Fruit fly (Drosophila melanogaster): ENCODE measurements around the gene slo.
A peak's percentile ranks its signal among the peaks of the same experiment; 100 is the strongest.

The slo gene

DNA sequence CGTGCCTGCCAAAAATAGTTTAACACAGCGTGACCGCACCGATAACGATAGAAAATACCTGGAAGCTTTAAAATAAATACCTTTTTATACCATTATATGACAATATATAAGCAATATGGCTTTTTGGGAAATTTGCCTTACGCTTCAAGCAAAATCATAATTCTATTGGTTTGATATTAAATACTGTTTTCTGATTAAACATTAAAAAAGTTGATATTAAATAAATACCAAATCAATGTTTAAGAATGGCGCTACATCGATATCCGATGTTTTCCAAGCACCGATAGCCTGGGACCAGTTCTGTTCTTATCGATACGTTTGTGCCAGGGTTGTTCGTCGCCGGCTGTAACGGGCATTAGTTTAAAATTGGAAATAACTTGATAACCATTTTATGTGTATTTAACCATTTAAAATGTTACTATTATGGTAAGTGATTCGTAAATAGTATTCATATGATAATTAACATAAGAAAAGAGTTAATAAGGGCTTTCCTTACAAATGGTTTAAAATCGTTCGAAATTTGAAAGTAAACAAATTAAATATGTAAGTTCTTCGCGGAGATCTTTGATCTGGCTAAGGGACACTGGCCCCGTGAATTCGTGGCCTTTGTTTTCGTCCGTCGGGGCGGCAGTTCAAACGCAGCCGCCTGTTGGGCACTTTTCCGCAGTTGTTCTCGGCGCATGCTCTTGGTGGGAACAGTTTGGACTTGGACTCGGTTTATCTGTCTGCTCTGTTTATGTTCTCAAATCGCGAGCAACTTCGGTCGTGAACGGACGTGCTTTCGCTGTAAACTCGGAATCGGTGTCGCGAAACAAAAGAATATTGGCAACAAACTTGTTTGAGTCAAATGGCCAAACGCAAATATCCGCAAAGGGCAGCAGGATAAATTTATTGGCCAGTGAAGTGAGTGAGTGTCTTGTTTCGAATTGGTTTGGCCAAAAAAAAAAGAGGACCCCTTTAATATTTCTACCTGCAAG, 57.3 kb downstream of the slo start, which contains the start of the genes CG13630 and tok (continued):
- TF ChIP-seq CG12219 (GFP tag; optimal IDR thresholded peaks at IDR 0.05): no peak
- TF ChIP-seq nmo (GFP tag; optimal IDR thresholded peaks at IDR 0.05): peak; percentile 28
- no peak for TF ChIP-seq btn (GFP tag; optimal IDR thresholded peaks at IDR 0.05)
- no peak for TF ChIP-seq Camta (GFP tag; optimal IDR thresholded peaks at IDR 0.05)
- TF ChIP-seq Lim3 (GFP tag; IDR thresholded peaks at IDR 0.05): no peak
- TF ChIP-seq sr (GFP tag; IDR thresholded peaks at IDR 0.05): no peak
- TF ChIP-seq CG2199 (GFP tag; IDR thresholded peaks at IDR 0.05): no peak
- TF ChIP-seq dimm (GFP tag; IDR thresholded peaks at IDR 0.05): no peak
- TF ChIP-seq vvl (GFP tag; IDR thresholded peaks at IDR 0.05): no peak
- no peak for TF ChIP-seq CG4404 (GFP tag; IDR thresholded peaks at IDR 0.05)
- peak; percentile 69 for TF ChIP-seq pzg (GFP tag; optimal IDR thresholded peaks at IDR 0.05)
- no peak for TF ChIP-seq Dip2 (GFP tag; IDR thresholded peaks at IDR 0.05)
- no peak for TF ChIP-seq CG15696 (tag; optimal IDR thresholded peaks at IDR 0.05)
- no peak for TF ChIP-seq CG18262 (tag; optimal IDR thresholded peaks at IDR 0.05)
- TF ChIP-seq usp (GFP tag; optimal IDR thresholded peaks at IDR 0.05): no peak
- TF ChIP-seq Lpt (GFP tag; optimal IDR thresholded peaks at IDR 0.05): no peak
- TF ChIP-seq mirr (GFP tag; optimal IDR thresholded peaks at IDR 0.05): no peak
- no peak for TF ChIP-seq CG1603 (tag; optimal IDR thresholded peaks at IDR 0.05)
- TF ChIP-seq CG4424 (GFP tag; optimal IDR thresholded peaks at IDR 0.05): no peak
- TF ChIP-seq insv (GFP tag; optimal IDR thresholded peaks at IDR 0.05): no peak
- TF ChIP-seq HHEX (GFP tag; optimal IDR thresholded peaks at IDR 0.05): no peak
- TF ChIP-seq ara (GFP tag; IDR thresholded peaks at IDR 0.05): no peak
- TF ChIP-seq sd (tag; optimal IDR thresholded peaks at IDR 0.05): peak; percentile 42
- no peak for TF ChIP-seq bcd (GFP tag; optimal IDR thresholded peaks at IDR 0.05)
- no peak for TF ChIP-seq sima (GFP tag; optimal IDR thresholded peaks at IDR 0.05)
- TF ChIP-seq onecut (GFP tag; IDR thresholded peaks at IDR 0.05): no peak
- TF ChIP-seq grn (GFP tag; optimal IDR thresholded peaks at IDR 0.05): no peak
- no peak for TF ChIP-seq CG15601 (tag; optimal IDR thresholded peaks at IDR 0.05)
- no peak for TF ChIP-seq otp (GFP tag; IDR thresholded peaks at IDR 0.05)
- TF ChIP-seq caup (GFP tag; optimal IDR thresholded peaks at IDR 0.05; ENCODE audit: severe bottlenecking): no peak
- no peak for TF ChIP-seq toy (GFP tag; IDR thresholded peaks at IDR 0.05)
- no peak for TF ChIP-seq ATbp (GFP tag; optimal IDR thresholded peaks at IDR 0.05)
- no peak for TF ChIP-seq MBD-R2 (GFP tag; IDR thresholded peaks at IDR 0.05)
- TF ChIP-seq CG17802 (tag; optimal IDR thresholded peaks at IDR 0.05): no peak
- peak; percentile 56 for TF ChIP-seq Sin3A (optimal IDR thresholded peaks at IDR 0.05)
- TF ChIP-seq Taf1 (GFP tag; IDR thresholded peaks at IDR 0.05): no peak
- TF ChIP-seq Opbp (GFP tag; IDR thresholded peaks at IDR 0.05; ENCODE audit: partially characterized antibody): peak; percentile 80
- TF ChIP-seq slou (GFP tag; optimal IDR thresholded peaks at IDR 0.05): no peak
- TF ChIP-seq CG13123 (GFP tag; optimal IDR thresholded peaks at IDR 0.05): no peak
- TF ChIP-seq CG10462 (GFP tag; optimal IDR thresholded peaks at IDR 0.05): no peak
- TF ChIP-seq YL-1 (GFP tag; optimal IDR thresholded peaks at IDR 0.05): no peak
- TF ChIP-seq CG13424 (tag; optimal IDR thresholded peaks at IDR 0.05): no peak
- no peak for TF ChIP-seq CG16779 (GFP tag; IDR thresholded peaks at IDR 0.05)
- no peak for TF ChIP-seq HLH3B (GFP tag; IDR thresholded peaks at IDR 0.05)
- no peak for TF ChIP-seq ttk (GFP tag; IDR thresholded peaks at IDR 0.05)
- TF ChIP-seq bbx (GFP tag; IDR thresholded peaks at IDR 0.05; ENCODE audit: partially characterized antibody): peak; percentile 80
- peak; percentile 73 for TF ChIP-seq CG14860 (GFP tag; IDR thresholded peaks at IDR 0.05; ENCODE audit: partially characterized antibody)
- no peak for TF ChIP-seq CG7745 (tag; optimal IDR thresholded peaks at IDR 0.05)
- no peak for TF ChIP-seq schlank (tag; optimal IDR thresholded peaks at IDR 0.05)
- TF ChIP-seq trh (GFP tag; optimal IDR thresholded peaks at IDR 0.05): no peak
